Worm (Caenorhabditis elegans): ENCODE results near the gene lex-1.

lex-1 gene

ce11 chrIV:12068590-12068989 lies 10.7 kb upstream of the lex-1 start, which contains the start of gene bath-37:
bath-37 (plus strand) TSS chrIV:12068890.
- TF ChIP-seq ztf-23 (GFP tag; IDR thresholded peaks at IDR 0.05) (no peak), cog-1 (tag; optimal IDR thresholded peaks at IDR 0.05) (no peak), flt-1 (GFP tag; IDR thresholded peaks at IDR 0.05) (no peak)

ce11 chrIV:12075497-12075896 lies 3.8 kb upstream of the lex-1 start, which contains the start of gene K08E4.7:
K08E4.7 (plus strand) TSS chrIV:12075797.
- TF ChIP-seq ztf-23 (GFP tag; IDR thresholded peaks at IDR 0.05), result no peak
- no peak for TF ChIP-seq klf-2 (GFP tag; conservative IDR thresholded peaks at IDR 0.05)
- no peak for TF ChIP-seq tab-1 (GFP tag; IDR thresholded peaks at IDR 0.05)

ce11 chrIV:12078112-12078812 lies 1.0 kb upstream of the lex-1 start, which contains the start of gene tmed-1:
tmed-1 (minus strand) TSS chrIV:12078162.
- no peak for TF ChIP-seq med-1 (GFP tag; optimal IDR thresholded peaks at IDR 0.05; ENCODE audit: insufficient read depth)
- no peak for TF ChIP-seq flt-1 (GFP tag; IDR thresholded peaks at IDR 0.05)
- no peak for TF ChIP-seq ztf-23 (GFP tag; IDR thresholded peaks at IDR 0.05)
- no peak for TF ChIP-seq cog-1 (tag; optimal IDR thresholded peaks at IDR 0.05)
- TF ChIP-seq tab-1 (GFP tag; IDR thresholded peaks at IDR 0.05), result no peak
- TF ChIP-seq T22C8.4 (GFP tag; IDR thresholded peaks at IDR 0.05), result no peak
- no peak for TF ChIP-seq ref-1 (GFP tag; conservative IDR thresholded peaks at IDR 0.05)
- TF ChIP-seq ztf-29 (GFP tag; IDR thresholded peaks at IDR 0.05), result no peak
- no peak for TF ChIP-seq klf-2 (GFP tag; conservative IDR thresholded peaks at IDR 0.05)

ce11 chrIV:12080807-12081206 lies 1.5 kb downstream of the lex-1 start:
- no peak for TF ChIP-seq med-1 (GFP tag; optimal IDR thresholded peaks at IDR 0.05; ENCODE audit: insufficient read depth)
- no peak for TF ChIP-seq T22C8.4 (GFP tag; IDR thresholded peaks at IDR 0.05)
- TF ChIP-seq klf-2 (GFP tag; conservative IDR thresholded peaks at IDR 0.05), result no peak
- TF ChIP-seq ztf-29 (GFP tag; IDR thresholded peaks at IDR 0.05), result no peak
- TF ChIP-seq flt-1 (GFP tag; IDR thresholded peaks at IDR 0.05), result no peak
- TF ChIP-seq tab-1 (GFP tag; IDR thresholded peaks at IDR 0.05), result no peak
- no peak for TF ChIP-seq ztf-23 (GFP tag; IDR thresholded peaks at IDR 0.05)

- TF ChIP-seq med-1 (GFP tag; optimal IDR thresholded peaks at IDR 0.05; ENCODE audit: insufficient read depth) (no peak), T22C8.4 (GFP tag; IDR thresholded peaks at IDR 0.05) (no peak), cog-1 (tag; optimal IDR thresholded peaks at IDR 0.05) (no peak), ref-1 (GFP tag; conservative IDR thresholded peaks at IDR 0.05) (no peak), klf-2 (GFP tag; conservative IDR thresholded peaks at IDR 0.05) (no peak), tab-1 (GFP tag; IDR thresholded peaks at IDR 0.05) (no peak), ztf-23 (GFP tag; IDR thresholded peaks at IDR 0.05) (no peak)
Observed at ce11 chrIV:12084178-12084577, 4.9 kb downstream of the lex-1 start, which contains the start of gene repo-1. repo-1 (plus strand) TSS chrIV:12084478.

ce11 chrIV:12084587-12084986 lies 5.3 kb downstream of the lex-1 start:
- TF ChIP-seq ref-1 (GFP tag; conservative IDR thresholded peaks at IDR 0.05) (no peak), cog-1 (tag; optimal IDR thresholded peaks at IDR 0.05) (no peak), ztf-29 (GFP tag; IDR thresholded peaks at IDR 0.05) (no peak), tab-1 (GFP tag; IDR thresholded peaks at IDR 0.05) (no peak), med-1 (GFP tag; optimal IDR thresholded peaks at IDR 0.05; ENCODE audit: insufficient read depth) (no peak), flt-1 (GFP tag; IDR thresholded peaks at IDR 0.05) (no peak), ztf-23 (GFP tag; IDR thresholded peaks at IDR 0.05) (no peak), T22C8.4 (GFP tag; IDR thresholded peaks at IDR 0.05) (no peak), klf-2 (GFP tag; conservative IDR thresholded peaks at IDR 0.05) (no peak)

ce11 chrIV:12085120-12085519 lies 5.8 kb downstream of the lex-1 start, which contains the start of gene rbm-34:
rbm-34 (plus strand) TSS chrIV:12085420.
- TF ChIP-seq T22C8.4 (GFP tag; IDR thresholded peaks at IDR 0.05) (no peak), flt-1 (GFP tag; IDR thresholded peaks at IDR 0.05) (no peak), cog-1 (tag; optimal IDR thresholded peaks at IDR 0.05) (no peak), tab-1 (GFP tag; IDR thresholded peaks at IDR 0.05) (no peak), ztf-29 (GFP tag; IDR thresholded peaks at IDR 0.05) (no peak), klf-2 (GFP tag; conservative IDR thresholded peaks at IDR 0.05) (no peak), ref-1 (GFP tag; conservative IDR thresholded peaks at IDR 0.05) (no peak), ztf-23 (GFP tag; IDR thresholded peaks at IDR 0.05) (no peak), med-1 (GFP tag; optimal IDR thresholded peaks at IDR 0.05; ENCODE audit: insufficient read depth) (no peak)

ce11 chrIV:12086498-12086897 lies 7.2 kb downstream of the lex-1 start:
- TF ChIP-seq tab-1 (GFP tag; IDR thresholded peaks at IDR 0.05) (peak; percentile 84), klf-2 (GFP tag; conservative IDR thresholded peaks at IDR 0.05) (peak; percentile 15; the same call in 1 of the 2 replicates), ref-1 (GFP tag; conservative IDR thresholded peaks at IDR 0.05) (peak; percentile 56; the same call in 1 of the 2 replicates), ztf-23 (GFP tag; IDR thresholded peaks at IDR 0.05) (peak; percentile 77), cog-1 (tag; optimal IDR thresholded peaks at IDR 0.05) (peak; percentile 37), med-1 (GFP tag; optimal IDR thresholded peaks at IDR 0.05; ENCODE audit: insufficient read depth) (peak; percentile 50), T22C8.4 (GFP tag; IDR thresholded peaks at IDR 0.05) (peak; percentile 57; the same call in 1 of the 2 replicates), flt-1 (GFP tag; IDR thresholded peaks at IDR 0.05) (peak; percentile 78), ztf-29 (GFP tag; IDR thresholded peaks at IDR 0.05) (peak; percentile 67)

- TF ChIP-seq klf-2 (GFP tag; conservative IDR thresholded peaks at IDR 0.05) (no peak), tab-1 (GFP tag; IDR thresholded peaks at IDR 0.05) (no peak), T22C8.4 (GFP tag; IDR thresholded peaks at IDR 0.05) (no peak), flt-1 (GFP tag; IDR thresholded peaks at IDR 0.05) (no peak), ztf-23 (GFP tag; IDR thresholded peaks at IDR 0.05) (no peak), ztf-29 (GFP tag; IDR thresholded peaks at IDR 0.05) (no peak), med-1 (GFP tag; optimal IDR thresholded peaks at IDR 0.05; ENCODE audit: insufficient read depth) (no peak), cog-1 (tag; optimal IDR thresholded peaks at IDR 0.05) (no peak), ref-1 (GFP tag; conservative IDR thresholded peaks at IDR 0.05) (no peak)
Observed at ce11 chrIV:12088898-12089297, 9.6 kb downstream of the lex-1 start.

- TF ChIP-seq ztf-23 (GFP tag; IDR thresholded peaks at IDR 0.05) (no peak), T22C8.4 (GFP tag; IDR thresholded peaks at IDR 0.05) (no peak), cog-1 (tag; optimal IDR thresholded peaks at IDR 0.05) (no peak), ztf-29 (GFP tag; IDR thresholded peaks at IDR 0.05) (no peak), tab-1 (GFP tag; IDR thresholded peaks at IDR 0.05) (no peak), med-1 (GFP tag; optimal IDR thresholded peaks at IDR 0.05; ENCODE audit: insufficient read depth) (no peak), ref-1 (GFP tag; conservative IDR thresholded peaks at IDR 0.05) (no peak), klf-2 (GFP tag; conservative IDR thresholded peaks at IDR 0.05) (no peak), flt-1 (GFP tag; IDR thresholded peaks at IDR 0.05) (no peak)
Observed at ce11 chrIV:12089551-12089950, 10.3 kb downstream of the lex-1 start, which contains the start of gene F11A10.6. F11A10.6 (minus strand) TSS chrIV:12089651.

All from whole organism, midembryonic.